Fruit fly (Drosophila melanogaster) ovary, adult (tissue): Measurements from ENCODE around the gene CG4297.

Experiments used
- CG17801 ChIP-seq: fragments of 200-800 bp; optimal IDR thresholded peaks from 2 replicates; lab custom pipeline; 2019; ENCODE audit warnings: missing biosample characterization, mild to moderate bottlenecking, missing genetic modification characterization, moderate library complexity; ENCODE audit not compliant: partially characterized antibody

Gene CG4297

DNA sequence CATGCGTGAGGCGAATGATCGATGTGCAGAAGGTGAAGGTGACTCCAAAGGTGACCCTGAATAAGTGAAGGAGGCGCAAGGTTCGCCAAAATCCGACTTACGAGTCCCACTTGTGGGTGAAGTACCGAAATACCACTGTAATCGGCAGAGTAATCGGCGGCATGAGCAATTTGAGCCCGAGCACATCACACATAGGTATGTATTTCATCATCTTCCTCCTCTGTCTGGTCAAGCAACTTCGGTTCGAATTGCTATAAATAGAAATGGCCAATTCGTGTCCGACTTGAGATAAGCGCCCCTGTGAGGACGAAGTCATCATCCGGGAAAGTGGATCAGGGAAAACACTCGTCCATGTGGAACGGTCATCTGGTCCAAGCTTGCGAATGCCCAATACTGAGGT, 15.2 kb upstream of the CG4297 start:
- TF ChIP-seq CG17801: no peak

DNA sequence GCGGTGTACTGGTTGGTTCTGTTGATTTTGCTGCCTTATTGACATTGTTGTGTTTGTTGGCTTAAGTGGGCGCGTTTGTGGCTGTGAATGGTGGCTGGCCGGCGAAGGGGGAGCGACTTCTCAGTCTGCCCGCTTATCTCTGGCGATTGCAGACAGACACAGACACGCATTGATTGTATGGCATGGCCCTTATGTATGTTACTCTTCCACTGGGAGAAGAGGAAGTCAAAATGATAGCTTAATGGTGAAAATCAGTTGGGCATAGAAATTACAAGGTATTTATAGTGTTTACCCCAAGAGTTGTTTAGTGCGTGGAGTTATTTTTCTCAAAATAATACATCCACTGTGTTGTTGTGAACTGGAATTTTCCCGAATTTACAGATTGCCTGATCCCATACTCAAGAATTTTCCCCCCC, 13.8 kb upstream of the CG4297 start:
- TF ChIP-seq CG17801: no peak

DNA sequence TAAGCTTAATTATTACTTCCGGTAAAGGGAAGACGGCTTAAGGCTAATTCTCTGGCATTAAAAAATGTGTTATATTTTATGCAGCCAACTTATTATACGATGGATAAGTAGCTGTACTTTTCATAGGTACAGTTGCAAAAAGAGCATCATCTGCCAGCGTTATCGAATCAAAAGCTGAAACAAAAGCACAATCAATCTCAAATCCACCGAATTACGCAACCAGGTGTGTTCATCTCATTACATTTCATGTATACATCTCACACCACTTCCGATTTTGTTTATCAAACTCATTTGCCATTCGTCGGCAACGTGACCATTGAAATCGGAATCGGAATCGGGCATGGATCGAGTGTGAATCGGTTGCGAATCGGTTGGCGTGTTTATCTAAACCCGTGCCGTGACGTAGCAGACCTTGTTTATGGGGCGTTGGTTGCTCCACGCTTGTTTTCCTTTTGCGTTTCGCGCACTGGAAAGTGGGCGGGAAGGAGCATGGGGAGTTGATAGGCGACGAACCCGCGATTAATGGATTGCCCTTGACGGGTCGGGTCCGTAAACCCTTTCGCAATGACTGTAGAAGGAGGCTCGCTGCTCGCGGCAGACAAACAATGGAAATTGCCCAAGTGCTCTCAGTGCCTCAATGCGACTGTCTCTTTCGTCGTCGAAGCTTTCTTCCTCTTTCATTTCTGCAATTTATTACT, 13.3 kb upstream of the CG4297 start:
- TF ChIP-seq CG17801: no peak

DNA sequence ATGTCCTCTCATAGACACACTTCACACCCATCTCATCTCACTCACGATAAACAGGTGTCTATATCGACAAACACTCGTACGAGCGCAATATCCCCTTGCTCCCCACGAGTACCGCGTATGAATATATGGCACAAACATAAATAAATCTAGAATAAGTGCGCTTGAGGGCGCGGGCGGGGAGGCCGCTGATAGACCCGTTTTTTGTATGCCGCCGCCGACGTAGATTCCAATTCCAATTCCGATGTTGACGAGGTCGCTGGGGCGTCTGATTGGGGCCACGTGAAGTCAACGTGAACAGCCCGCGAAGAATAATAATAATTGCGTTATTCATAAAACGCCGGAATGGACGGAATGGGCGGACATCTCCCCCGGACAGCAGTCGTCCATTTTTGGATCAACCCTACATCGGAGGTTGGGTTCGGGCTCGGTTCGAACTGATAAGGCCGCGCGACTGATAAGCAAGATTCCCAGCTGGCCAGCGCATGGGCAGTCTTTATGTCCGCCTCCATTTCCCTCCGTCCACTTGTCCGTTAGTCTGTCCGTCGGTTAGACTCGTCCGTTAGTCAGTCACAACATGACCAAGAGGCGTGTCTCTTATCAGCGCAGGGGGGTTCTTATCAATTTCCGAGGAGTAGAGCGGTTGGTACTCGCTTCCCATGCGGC, 12.4 kb upstream of the CG4297 start:
- TF ChIP-seq CG17801: no peak

DNA sequence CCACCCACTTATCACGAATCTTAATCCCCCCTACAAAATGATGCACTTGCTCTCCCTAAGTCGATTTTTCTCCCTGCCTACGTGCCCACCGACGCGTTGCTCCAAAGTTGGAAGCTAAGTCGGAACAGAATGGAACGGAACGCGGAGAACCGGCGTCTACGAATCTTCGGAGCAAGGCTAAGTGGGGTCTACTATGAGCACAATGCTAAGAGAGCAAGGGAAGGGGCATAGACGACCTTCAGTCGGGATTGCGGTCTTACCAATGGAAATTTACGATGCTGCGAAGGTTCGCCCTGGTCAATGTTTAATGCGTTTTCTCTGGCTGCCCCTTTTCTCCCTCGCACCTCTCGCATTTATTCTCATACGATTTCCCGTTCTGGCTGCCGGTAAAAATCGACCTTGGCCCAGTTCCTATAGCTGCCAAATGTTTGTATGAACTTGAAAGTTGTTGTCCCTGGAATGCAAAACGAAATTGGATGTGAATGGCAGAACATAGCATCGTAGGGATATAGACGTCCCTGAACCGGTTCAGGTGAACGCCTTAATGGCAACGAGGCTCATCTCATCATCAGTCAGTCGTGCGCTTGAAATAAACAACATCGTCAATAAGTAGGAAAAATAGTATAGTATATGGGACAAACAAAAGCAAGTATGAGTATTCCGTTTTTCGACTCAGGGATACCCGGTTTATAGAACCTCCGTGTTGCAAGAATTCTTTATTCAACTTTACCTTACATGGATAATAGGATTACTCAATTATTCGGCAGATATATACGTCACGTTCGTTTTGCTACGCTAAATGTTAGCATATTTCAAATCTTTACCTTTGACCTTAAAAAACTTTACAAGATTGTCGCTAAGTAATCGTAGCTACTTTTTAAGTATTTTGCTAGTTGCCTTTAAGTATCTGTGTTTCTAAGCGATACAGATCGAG, 11.6 kb upstream of the CG4297 start:
- TF ChIP-seq CG17801: no peak

DNA sequence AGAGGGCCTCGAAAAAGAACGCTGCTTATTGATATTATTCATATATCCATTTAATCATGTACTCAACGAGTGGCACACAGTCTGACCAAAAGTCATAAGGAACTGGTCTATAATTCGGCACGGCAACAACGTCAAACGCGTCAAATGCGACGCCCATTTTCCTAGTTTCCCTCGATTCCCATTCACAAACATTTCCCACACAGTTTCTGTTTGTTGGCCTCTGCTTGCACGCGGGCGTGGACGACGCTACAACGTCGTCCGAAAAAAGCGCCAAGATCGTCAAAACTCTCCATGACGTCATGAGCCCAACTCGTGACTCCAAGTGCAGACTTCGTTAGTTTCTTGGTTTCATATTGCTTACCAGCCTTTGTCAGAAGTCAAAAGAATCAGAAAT, 10.4 kb upstream of the CG4297 start:
- TF ChIP-seq CG17801: no peak

DNA sequence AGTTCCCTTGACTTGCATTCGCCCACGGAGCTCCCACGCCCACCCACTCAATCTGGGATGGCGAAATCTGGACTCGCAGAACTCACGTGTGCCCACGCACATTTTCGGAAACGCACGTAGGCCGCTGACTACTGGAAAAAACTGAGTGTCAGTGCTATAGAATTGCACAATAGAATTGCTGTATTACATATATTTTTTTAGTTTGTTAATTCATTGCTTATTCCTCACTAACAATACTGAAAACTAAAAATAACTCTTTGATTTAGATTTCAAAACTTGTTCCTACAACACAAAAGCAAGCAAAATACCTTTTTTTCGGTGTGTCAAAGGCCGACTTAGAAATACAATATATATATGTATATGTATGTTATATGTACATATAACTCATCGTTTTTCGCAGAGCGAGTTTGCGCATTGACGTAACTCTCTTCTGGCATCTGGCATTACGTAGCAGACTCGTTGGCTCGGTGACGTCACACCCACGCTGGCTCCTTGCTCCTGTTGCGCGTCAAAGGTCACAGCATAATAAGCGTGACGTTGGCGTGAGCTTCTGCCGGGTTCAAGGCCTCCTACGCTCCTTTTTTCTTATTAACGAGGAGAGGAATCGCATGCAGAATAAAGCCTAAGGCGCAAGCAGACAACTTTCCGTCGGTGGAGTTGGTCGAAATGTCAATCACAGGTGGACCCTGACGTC, 9.9 kb upstream of the CG4297 start:
- TF ChIP-seq CG17801: no peak

DNA sequence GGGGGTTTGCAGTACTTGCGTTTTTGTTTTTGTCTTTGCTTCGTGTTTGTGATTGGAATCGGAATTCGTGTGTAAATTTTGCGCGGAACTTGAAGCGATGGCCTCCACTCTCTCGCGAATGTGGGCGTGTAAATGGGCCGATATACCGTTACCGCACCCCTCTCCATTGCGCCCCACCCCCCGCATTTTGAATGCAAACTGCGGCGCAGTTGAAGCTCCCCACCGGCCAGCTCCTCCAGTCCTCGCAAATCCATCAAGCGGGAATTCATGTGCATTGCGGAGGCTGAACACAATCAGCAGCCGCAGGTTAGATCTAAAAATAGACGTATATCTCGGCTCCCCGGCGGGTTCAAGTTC, 9.4 kb upstream of the CG4297 start:
- TF ChIP-seq CG17801: no peak

DNA sequence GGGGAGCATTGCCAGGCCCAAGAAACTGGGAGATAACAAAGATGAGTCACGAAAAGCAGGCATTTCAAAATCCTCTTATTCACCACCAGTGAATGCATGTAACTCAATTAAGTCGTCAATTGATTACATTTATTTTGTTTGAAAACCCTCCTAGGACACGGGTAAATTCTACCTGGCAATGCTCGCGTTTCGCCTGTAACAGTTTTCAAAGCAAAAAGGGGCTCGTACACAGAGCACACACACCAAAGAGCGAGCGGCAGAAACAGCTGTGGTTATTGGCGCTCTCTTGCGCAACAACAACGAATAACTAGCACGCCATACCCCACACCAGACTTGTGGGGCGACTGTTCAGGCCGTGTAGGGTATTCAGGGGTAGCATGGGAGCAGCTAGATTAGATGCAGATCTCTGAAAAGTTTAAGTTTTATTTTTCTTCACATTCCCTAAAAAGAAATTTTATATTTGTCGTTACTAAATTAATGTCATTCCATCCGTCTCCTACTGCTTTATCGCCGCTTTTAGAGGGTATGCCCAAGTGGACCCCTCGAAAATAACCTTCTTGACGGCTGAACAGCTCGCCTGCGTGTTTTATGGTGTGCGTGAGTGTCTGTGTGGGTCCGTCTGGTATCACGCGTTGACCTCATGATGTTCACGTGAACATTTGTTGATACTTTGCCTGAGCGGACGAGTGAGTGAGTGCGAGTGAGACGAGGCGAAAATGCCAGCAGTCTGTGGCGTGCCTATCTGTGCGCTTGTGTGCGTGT, 8.8 kb upstream of the CG4297 start:
- TF ChIP-seq CG17801: peak; percentile 99

DNA sequence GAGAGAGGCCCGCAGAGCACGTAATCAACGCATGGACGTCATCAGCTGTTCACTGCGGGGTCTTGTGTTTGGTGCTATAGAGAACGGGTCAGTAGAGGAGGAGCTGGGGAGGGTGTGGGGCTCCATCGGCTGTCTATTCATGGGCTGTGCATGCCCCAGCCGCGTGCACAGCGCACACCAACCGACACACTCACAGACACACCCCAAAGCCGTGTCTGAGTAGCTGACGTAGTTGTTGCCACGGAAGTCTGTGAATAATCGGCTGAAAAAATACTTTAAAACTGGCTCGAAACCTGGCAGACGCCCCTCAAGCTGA, 8.2 kb upstream of the CG4297 start:
- no peak for TF ChIP-seq CG17801

DNA sequence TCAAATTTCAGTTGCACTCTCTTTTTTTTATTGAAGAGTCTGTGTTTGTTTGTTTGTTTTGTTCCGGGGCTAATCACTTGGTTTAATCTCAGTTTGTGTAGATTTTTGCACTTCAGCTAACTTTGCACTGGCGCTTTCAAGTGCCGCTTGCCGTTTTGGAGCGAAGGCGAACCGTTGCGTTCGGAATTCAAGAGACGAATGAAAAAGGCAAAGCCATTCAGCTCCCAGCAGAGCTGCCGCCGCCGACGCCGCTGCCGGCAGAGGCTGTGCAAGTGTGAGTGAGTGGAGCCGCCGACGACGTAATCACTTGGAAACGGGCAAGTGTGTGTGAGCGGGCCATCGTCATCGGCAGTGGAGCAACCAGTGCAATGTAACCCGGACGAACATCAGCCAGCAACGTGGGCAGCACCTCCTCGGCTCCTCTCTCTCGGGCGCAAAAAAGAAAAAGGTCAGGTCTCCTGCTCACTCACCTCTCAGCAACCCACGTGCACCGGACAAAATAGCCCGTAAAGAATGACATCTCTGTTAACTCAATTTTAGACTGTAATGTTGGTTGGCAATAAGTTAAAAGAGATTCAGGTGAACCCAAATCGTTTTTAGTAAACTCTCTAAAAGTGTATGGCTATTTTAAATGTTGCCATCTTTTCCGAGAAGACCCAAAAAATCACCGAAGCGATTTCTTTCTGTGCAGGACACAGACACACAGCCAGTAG, 7.6 kb upstream of the CG4297 start, which contains the start of gene cbt:
cbt (minus strand) TSS at position 206 of the 713 bp plus-strand sequence.
- peak; percentile 82 for TF ChIP-seq CG17801

DNA sequence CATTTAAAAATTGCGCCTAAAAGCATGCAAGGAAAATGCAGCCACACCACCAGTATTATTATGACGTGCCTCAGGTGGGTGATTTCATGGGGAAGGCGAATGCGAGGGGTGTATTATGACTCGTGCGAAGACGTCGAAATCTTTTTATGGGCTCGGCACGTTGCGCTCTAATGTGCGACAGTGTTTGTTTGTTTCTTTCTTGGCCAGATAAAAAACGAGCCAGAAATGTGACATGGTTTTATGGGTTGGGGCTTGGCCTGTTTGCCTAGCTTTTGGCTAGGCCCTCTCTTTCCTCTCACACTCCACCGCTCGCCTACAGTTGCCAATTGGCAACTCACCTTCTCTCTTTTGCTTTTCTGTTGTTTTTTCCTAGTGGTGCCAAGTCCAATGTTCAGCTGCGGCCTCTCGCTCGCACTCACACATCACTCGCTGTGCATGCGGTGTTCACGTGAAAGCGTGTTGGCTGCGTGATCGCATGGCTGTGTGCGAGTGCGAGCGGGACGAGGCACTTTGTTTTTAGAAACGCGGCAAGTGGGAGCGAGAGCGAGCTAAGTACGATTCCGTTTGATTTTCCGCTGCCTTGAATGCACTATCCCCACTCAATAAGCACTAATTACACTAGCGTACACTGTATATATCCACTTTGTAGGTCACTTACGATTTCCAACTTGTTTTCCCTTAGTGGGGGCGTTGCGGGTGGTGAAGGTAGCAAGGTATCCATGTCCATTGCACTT, 6.9 kb upstream of the CG4297 start:
- peak; percentile 88 for TF ChIP-seq CG17801

DNA sequence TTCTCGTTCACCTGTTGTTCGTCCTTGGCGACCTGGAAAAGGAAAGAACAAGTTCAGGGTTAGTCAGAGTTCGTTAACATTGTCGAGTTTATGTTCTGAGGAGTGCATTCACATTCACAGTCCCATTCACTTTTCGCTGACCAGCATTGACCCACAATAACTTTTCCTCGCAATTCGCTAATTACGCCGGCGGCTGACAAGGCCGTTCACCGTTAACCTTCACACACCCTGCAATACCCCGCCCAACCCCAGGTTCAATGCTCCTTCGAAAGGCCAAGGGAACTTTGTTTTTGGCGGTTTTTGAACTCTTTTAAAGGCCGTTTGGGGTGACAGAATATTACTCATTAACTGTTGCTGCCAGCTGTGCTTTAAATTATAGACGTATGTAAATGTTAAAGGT, 6.2 kb upstream of the CG4297 start:
- TF ChIP-seq CG17801: no peak

DNA sequence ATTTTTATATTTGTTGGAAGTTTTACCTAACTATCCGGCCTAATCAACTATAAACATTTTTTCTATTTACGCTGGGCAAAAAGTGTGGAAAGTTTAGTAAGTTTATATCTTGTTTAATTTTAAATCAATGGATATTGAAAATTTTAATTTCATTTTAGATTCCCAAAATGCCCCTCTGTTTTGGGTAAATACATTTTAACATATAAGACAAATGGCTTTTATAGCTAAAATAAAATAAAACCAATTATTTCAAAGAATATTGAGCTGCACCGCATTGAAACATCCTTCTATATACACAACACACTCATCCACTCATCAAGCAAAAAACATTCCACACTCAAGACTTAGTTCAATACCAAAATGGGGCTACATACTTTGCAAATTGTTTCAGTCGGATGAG, 3.9 kb upstream of the CG4297 start, which contains the start of gene ush:
ush (plus strand) TSS at position 301 of the 400 bp plus-strand sequence.
- no peak for TF ChIP-seq CG17801

DNA sequence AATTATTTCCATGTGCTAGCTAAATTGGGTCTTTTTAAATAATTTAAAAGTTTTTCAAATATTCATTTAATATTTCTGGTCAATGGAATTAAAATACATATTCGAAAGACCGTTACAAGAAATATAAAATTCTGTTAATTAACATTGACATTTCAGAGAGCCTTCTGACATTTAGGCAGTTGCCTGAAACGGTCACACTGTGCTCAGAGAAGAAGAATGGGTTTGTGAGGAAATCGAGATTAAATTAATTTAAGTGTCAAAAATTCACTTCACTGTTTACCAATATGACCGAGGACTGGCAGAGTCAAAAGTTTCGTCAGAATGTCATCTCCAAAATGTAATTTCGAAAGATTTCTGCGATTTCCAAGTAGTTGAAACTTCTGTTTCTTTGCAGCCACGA, 829 bp upstream of the CG4297 start, which contains the start of gene MED15:
MED15 (plus strand) TSS at position 185 of the 400 bp plus-strand sequence.
- peak; percentile 22 for TF ChIP-seq CG17801
